Fruit fly (Drosophila melanogaster) whole organism, pupa: ENCODE measurements around the gene TkR86C.

Source experiments
- CG14655 ChIP-seq: fragments of 200-800 bp; sonication (Bioruptor generic); optimal IDR thresholded peaks from 3 replicates; lab custom pipeline; 2017; ENCODE audit warnings: mild to moderate bottlenecking, missing biosample characterization, missing genetic modification reagents, missing genetic modification characterization
- Ets98B ChIP-seq: fragments of 200-800 bp; sonication (Bioruptor generic); IDR thresholded peaks from 2 replicates; pipeline ENCODE4 v1.3.6; 2022; ENCODE audit warnings: missing biosample characterization, missing genetic modification characterization

dm6 chr3R:10688835-10689234 lies 62.2 kb downstream of the TkR86C start:
- TF ChIP-seq CG14655 (GFP tag; lab: Kevin White, UChicago): no peak
- TF ChIP-seq Ets98B (GFP tag; lab: Robert Waterston, UW): 0 out of 2 replicates have a peak, but pooled peaks have one; percentile 20
